Fruit fly (Drosophila melanogaster): ENCODE measurements around the gene Snoo.
A peak's percentile ranks its signal among the peaks of the same experiment; 100 is the strongest.

Snoo gene

dm6 chr2L:7932091-7932769 is 51.8 kb downstream of the Snoo start (continued):
- peak; percentile 69 for TF ChIP-seq nom (GFP tag; optimal IDR thresholded peaks at IDR 0.05)
- peak; percentile 50 for TF ChIP-seq CG12299 (tag; optimal IDR thresholded peaks at IDR 0.05)
- TF ChIP-seq ab (GFP tag; optimal IDR thresholded peaks at IDR 0.05), result no peak
- TF ChIP-seq CG2202 (tag; optimal IDR thresholded peaks at IDR 0.05), result no peak
- TF ChIP-seq CG10274 (GFP tag; optimal IDR thresholded peaks at IDR 0.05), result peak; percentile 10
- TF ChIP-seq CG11696 (GFP tag; IDR thresholded peaks at IDR 0.05), result peak; percentile 64
- TF ChIP-seq ind (GFP tag; optimal IDR thresholded peaks at IDR 0.05), result peak; percentile 75
- TF ChIP-seq lmd (GFP tag; IDR thresholded peaks at IDR 0.05), result peak; percentile 80
- peak; percentile 27 for TF ChIP-seq CG1603 (tag; optimal IDR thresholded peaks at IDR 0.05)
- TF ChIP-seq CG17328 (GFP tag; IDR thresholded peaks at IDR 0.05), result peak; percentile 59
- peak; percentile 84 for TF ChIP-seq Aef1 (GFP tag; IDR thresholded peaks at IDR 0.05)
- peak; percentile 27 for TF ChIP-seq CG7928 (GFP tag; optimal IDR thresholded peaks at IDR 0.05)
- TF ChIP-seq Ptx1 (GFP tag; IDR thresholded peaks at IDR 0.05), result peak; percentile 76
- peak; percentile 63 for TF ChIP-seq CG10209 (GFP tag; optimal IDR thresholded peaks at IDR 0.05)
- peak; percentile 37 for TF ChIP-seq CG10267 (tag; optimal IDR thresholded peaks at IDR 0.05)
- no peak for TF ChIP-seq gfzf (GFP tag; optimal IDR thresholded peaks at IDR 0.05)
- TF ChIP-seq sug (tag; optimal IDR thresholded peaks at IDR 0.05), result peak; percentile 74
- TF ChIP-seq CG3407 (GFP tag; optimal IDR thresholded peaks at IDR 0.05), result peak; percentile 25
- TF ChIP-seq kah (GFP tag; optimal IDR thresholded peaks at IDR 0.05), result peak; percentile 55
- peak; percentile 20; the same call in 1 of the 2 replicates for TF ChIP-seq peb (GFP tag; IDR thresholded peaks at IDR 0.05)
- TF ChIP-seq tio (GFP tag; optimal IDR thresholded peaks at IDR 0.05), result peak; percentile 44
- peak; percentile 87 for TF ChIP-seq Fer3 (tag; optimal IDR thresholded peaks at IDR 0.05)
- TF ChIP-seq zen2 (GFP tag; IDR thresholded peaks at IDR 0.05; ENCODE audit: partially characterized antibody), result no peak
- peak; percentile 80 for TF ChIP-seq CG10543 (GFP tag; optimal IDR thresholded peaks at IDR 0.05)
- peak; percentile 41 for TF ChIP-seq odd (GFP tag; optimal IDR thresholded peaks at IDR 0.05)
- peak; percentile 69 for TF ChIP-seq exex (tag; optimal IDR thresholded peaks at IDR 0.05)
- TF ChIP-seq NC2β (GFP tag; optimal IDR thresholded peaks at IDR 0.05), result no peak
- no peak for TF ChIP-seq salm (tag; optimal IDR thresholded peaks at IDR 0.05)
- peak; percentile 32 for TF ChIP-seq CG15601 (tag; optimal IDR thresholded peaks at IDR 0.05)
- peak; percentile 54; the same call in 1 of the 2 replicates for TF ChIP-seq NFAT (GFP tag; IDR thresholded peaks at IDR 0.05)
- peak; percentile 66 for TF ChIP-seq CG6272 (GFP tag; IDR thresholded peaks at IDR 0.05)
- no peak for TF ChIP-seq yki (optimal IDR thresholded peaks at IDR 0.05)
- peak; percentile 66 for TF ChIP-seq CG5180 (GFP tag; optimal IDR thresholded peaks at IDR 0.05)
- peak; percentile 73 for TF ChIP-seq CG34422 (GFP tag; IDR thresholded peaks at IDR 0.05)
- TF ChIP-seq CG10321 (GFP tag; IDR thresholded peaks at IDR 0.05), result no peak
- TF ChIP-seq HLH3B (GFP tag; IDR thresholded peaks at IDR 0.05), result peak; percentile 76
- no peak for TF ChIP-seq Optix (GFP tag; IDR thresholded peaks at IDR 0.05)
- peak; percentile 79 for TF ChIP-seq CG6765 (GFP tag; optimal IDR thresholded peaks at IDR 0.05)
- TF ChIP-seq ken (GFP tag; IDR thresholded peaks at IDR 0.05), result 0 out of 3 replicates have a peak, but pooled peaks have one; percentile 34
- peak; percentile 79 for TF ChIP-seq CG11456 (GFP tag; IDR thresholded peaks at IDR 0.05)
- TF ChIP-seq CG2889 (GFP tag; IDR thresholded peaks at IDR 0.05), result no peak
- TF ChIP-seq mirr (GFP tag; optimal IDR thresholded peaks at IDR 0.05), result peak; percentile 41
- TF ChIP-seq CG10366 (GFP tag; IDR thresholded peaks at IDR 0.05), result peak; percentile 61
- TF ChIP-seq CG6689 (GFP tag; IDR thresholded peaks at IDR 0.05), result peak; percentile 81
- TF ChIP-seq CG31224 (GFP tag; IDR thresholded peaks at IDR 0.05), result peak; percentile 72
- TF ChIP-seq hkb (optimal IDR thresholded peaks at IDR 0.05), result no peak
- TF ChIP-seq hkb (GFP tag; IDR thresholded peaks at IDR 0.05), result peak; percentile 84
- TF ChIP-seq Oaz (GFP tag; IDR thresholded peaks at IDR 0.05), result peak; percentile 74
- TF ChIP-seq Scr (GFP tag; IDR thresholded peaks at IDR 0.05; ENCODE audit: partially characterized antibody), result no peak
- peak; percentile 35 for TF ChIP-seq CG18764 (GFP tag; optimal IDR thresholded peaks at IDR 0.05)
- peak; percentile 3 to 52 for TF ChIP-seq dpn (GFP tag; optimal IDR thresholded peaks at IDR 0.05)

Measured in whole organism, embryonic.